Fruit fly (Drosophila melanogaster) whole organism, embryonic: Measurements from ENCODE around the gene msopa.
A peak's percentile ranks its signal among the peaks of the same experiment; 100 is the strongest.

Experiments
- Blimp-1 ChIP-seq: fragments of 200-800 bp; sonication (Bioruptor generic); optimal IDR thresholded peaks from 3 replicates; lab custom pipeline; 2018; ENCODE audit warnings: missing biosample characterization, missing genetic modification characterization, mild to moderate bottlenecking, moderate library complexity, missing genetic modification reagents
- CG10321 ChIP-seq: fragments of 200-800 bp; sonication (Bioruptor generic); IDR thresholded peaks from 2 replicates; pipeline ENCODE4 v1.3.6; 2022; ENCODE audit warnings: missing biosample characterization, missing genetic modification characterization
- CG10654 ChIP-seq: fragments of 200-800 bp; sonication (Bioruptor generic); optimal IDR thresholded peaks from 2 replicates; lab custom pipeline; 2016; ENCODE audit warnings: missing biosample characterization, missing genetic modification characterization
- CG12391 ChIP-seq: fragments of 200-800 bp; sonication (Bioruptor generic); optimal IDR thresholded peaks from 3 replicates; lab custom pipeline; 2018; ENCODE audit warnings: missing biosample characterization, mild to moderate bottlenecking, missing genetic modification characterization, moderate library complexity
- CG12769 ChIP-seq: fragments of 200-800 bp; sonication (Bioruptor generic); optimal IDR thresholded peaks from 2 replicates; lab custom pipeline; 2019; ENCODE audit warnings: missing biosample characterization, mild to moderate bottlenecking, missing genetic modification characterization, moderate library complexity
- CG15514 ChIP-seq: fragments of 200-800 bp; sonication (Bioruptor generic); optimal IDR thresholded peaks from 3 replicates; lab custom pipeline; 2017; ENCODE audit warnings: missing biosample characterization, missing genetic modification characterization, mild to moderate bottlenecking, moderate library complexity, missing genetic modification reagents
- CG17829 ChIP-seq: fragments of 200-800 bp; optimal IDR thresholded peaks from 2 replicates; lab custom pipeline; 2019; ENCODE audit warnings: missing biosample characterization, mild to moderate bottlenecking, missing genetic modification characterization, moderate library complexity
- CG17912 ChIP-seq: fragments of 200-800 bp; sonication (Bioruptor generic); optimal IDR thresholded peaks from 2 replicates; lab custom pipeline; 2018; ENCODE audit warnings: missing biosample characterization, mild to moderate bottlenecking, missing genetic modification characterization
- CG18476 ChIP-seq: fragments of 200-800 bp; sonication (Bioruptor generic); optimal IDR thresholded peaks from 2 replicates; lab custom pipeline; 2016; ENCODE audit warnings: missing biosample characterization, mild to moderate bottlenecking, missing genetic modification characterization
- CG2120 ChIP-seq: fragments of 200-800 bp; sonication (Bioruptor generic); optimal IDR thresholded peaks from 3 replicates; lab custom pipeline; 2016; ENCODE audit warnings: missing biosample characterization, missing genetic modification characterization
- CG2202 ChIP-seq: fragments of 200-800 bp; sonication (Bioruptor generic); optimal IDR thresholded peaks from 2 replicates; lab custom pipeline; 2018; ENCODE audit warnings: missing biosample characterization, mild to moderate bottlenecking, missing genetic modification characterization
- CG30020 ChIP-seq: fragments of 200-800 bp; optimal IDR thresholded peaks from 2 replicates; lab custom pipeline; 2019; ENCODE audit warnings: missing biosample characterization, mild to moderate bottlenecking, missing genetic modification characterization, moderate library complexity
- CG32532 ChIP-seq: fragments of 200-800 bp; sonication (Bioruptor generic); IDR thresholded peaks from 2 replicates; pipeline ENCODE4 v1.3.6; 2022; ENCODE audit warnings: missing biosample characterization, missing genetic modification characterization
- CG7271 ChIP-seq: fragments of 200-800 bp; sonication (Bioruptor generic); optimal IDR thresholded peaks from 2 replicates; lab custom pipeline; 2018; ENCODE audit warnings: missing biosample characterization, mild to moderate bottlenecking, missing genetic modification characterization, moderate library complexity
- CG8290 ChIP-seq, 3 experiments: fragments of 200-800 bp; sonication (Bioruptor generic); optimal IDR thresholded peaks; 2 replicates each; lab custom pipeline; 2016 to 2019; ENCODE audit warnings: missing biosample characterization in 3 of 3, missing genetic modification characterization in 3 of 3, mild to moderate bottlenecking in 2 of 3, moderate library complexity in 1 of 3
- CG8478 ChIP-seq: fragments of >200 bp; optimal IDR thresholded peaks from 2 replicates; lab custom pipeline; 2018
- CG8924 ChIP-seq: fragments of 200-800 bp; optimal IDR thresholded peaks from 3 replicates; lab custom pipeline; 2019; ENCODE audit warnings: missing biosample characterization, mild to moderate bottlenecking, missing genetic modification characterization, moderate library complexity
- Chrac-16 ChIP-seq: fragments of 200-800 bp; sonication (Bioruptor generic); optimal IDR thresholded peaks from 3 replicates; lab custom pipeline; 2016; ENCODE audit warnings: missing biosample characterization, missing genetic modification characterization
- CrebB ChIP-seq: fragments of 200-800 bp; sonication (Bioruptor generic); optimal IDR thresholded peaks from 3 replicates; lab custom pipeline; 2018; ENCODE audit warnings: missing biosample characterization, mild to moderate bottlenecking, missing genetic modification characterization
- Dbx ChIP-seq: fragments of 200-800 bp; sonication (Bioruptor generic); IDR thresholded peaks from 3 replicates; pipeline ENCODE4 v1.3.6; 2022; ENCODE audit warnings: missing biosample characterization, missing genetic modification characterization
- Doc3 ChIP-seq: fragments of 200-800 bp; sonication (Bioruptor generic); IDR thresholded peaks from 3 replicates; pipeline ENCODE4 v1.3.6; 2022; ENCODE audit warnings: missing biosample characterization, missing genetic modification characterization; ENCODE audit not compliant: partially characterized antibody
- Gug ChIP-seq: fragments of 200-800 bp; sonication (Bioruptor generic); IDR thresholded peaks from 4 replicates; pipeline ENCODE4 v1.3.6; 2022; ENCODE audit warnings: missing biosample characterization, missing genetic modification characterization
- HLH4C ChIP-seq: fragments of 200-800 bp; sonication (Bioruptor generic); IDR thresholded peaks from 3 replicates; pipeline ENCODE4 v1.3.6; 2022; ENCODE audit warnings: missing biosample characterization, missing genetic modification characterization; ENCODE audit not compliant: partially characterized antibody
- HmgZ ChIP-seq: fragments of 200-800 bp; sonication (Bioruptor generic); optimal IDR thresholded peaks from 2 replicates; lab custom pipeline; 2018; ENCODE audit warnings: missing biosample characterization, mild to moderate bottlenecking, missing genetic modification characterization
- Max ChIP-seq: fragments of 200-800 bp; sonication (Bioruptor generic); optimal IDR thresholded peaks from 2 replicates; lab custom pipeline; 2016; ENCODE audit warnings: missing biosample characterization, mild to moderate bottlenecking, missing genetic modification characterization
- Opbp ChIP-seq: fragments of 200-800 bp; sonication (Bioruptor generic); IDR thresholded peaks from 3 replicates; pipeline ENCODE4 v1.3.6; 2022; ENCODE audit warnings: missing biosample characterization, missing genetic modification characterization; ENCODE audit not compliant: partially characterized antibody
- Sin3A ChIP-seq: fragments of >200 bp; optimal IDR thresholded peaks from 2 replicates; lab custom pipeline; 2018
- Xrp1 ChIP-seq: fragments of 200-800 bp; sonication (Bioruptor generic); IDR thresholded peaks from 2 replicates; pipeline ENCODE4 v1.3.6; 2022; ENCODE audit warnings: missing biosample characterization, missing genetic modification characterization
- abd-A ChIP-seq: fragments of 200-800 bp; sonication (Bioruptor generic); optimal IDR thresholded peaks from 3 replicates; lab custom pipeline; 2019; ENCODE audit warnings: missing biosample characterization, mild to moderate bottlenecking, missing genetic modification characterization, moderate library complexity
- amos ChIP-seq: fragments of 200-800 bp; sonication (Bioruptor generic); IDR thresholded peaks from 2 replicates; pipeline ENCODE4 v1.3.6; 2022; ENCODE audit warnings: missing biosample characterization, missing genetic modification characterization; ENCODE audit not compliant: partially characterized antibody
- ara ChIP-seq: fragments of 200-800 bp; sonication (Bioruptor generic); IDR thresholded peaks from 2 replicates; pipeline ENCODE4 v1.3.6; 2022; ENCODE audit warnings: missing biosample characterization, missing genetic modification characterization
- cad ChIP-seq: fragments of >200 bp; optimal IDR thresholded peaks from 2 replicates; lab custom pipeline; 2017; ENCODE audit warnings: missing biosample characterization, missing genetic modification characterization
- crp ChIP-seq, 2 experiments: fragments of 200-800 bp; sonication (Bioruptor generic); optimal IDR thresholded peaks; 2 replicates in 1 of 2; 3 replicates in 1 of 2; lab custom pipeline; 2017; ENCODE audit warnings: missing biosample characterization in 2 of 2, missing genetic modification characterization in 2 of 2, mild to moderate bottlenecking in 1 of 2, moderate library complexity in 1 of 2
- dati ChIP-seq: fragments of 200-800 bp; sonication (Bioruptor generic); IDR thresholded peaks from 2 replicates; pipeline ENCODE4 v1.3.6; 2022; ENCODE audit warnings: missing biosample characterization, missing genetic modification characterization
- dimm ChIP-seq: fragments of 200-800 bp; sonication (Bioruptor generic); IDR thresholded peaks from 2 replicates; pipeline ENCODE4 v1.3.6; 2022; ENCODE audit warnings: missing biosample characterization, missing genetic modification characterization
- dm ChIP-seq: fragments of 200-800 bp; sonication (Bioruptor generic); optimal IDR thresholded peaks from 3 replicates; lab custom pipeline; 2016; ENCODE audit warnings: missing biosample characterization, missing genetic modification characterization
- ewg ChIP-seq: fragments of 200-800 bp; sonication (Bioruptor generic); optimal IDR thresholded peaks from 3 replicates; lab custom pipeline; 2017; ENCODE audit warnings: mild to moderate bottlenecking, missing biosample characterization, missing genetic modification reagents, missing genetic modification characterization
- eyg ChIP-seq: fragments of 200-800 bp; sonication (Bioruptor generic); optimal IDR thresholded peaks from 3 replicates; lab custom pipeline; 2016; ENCODE audit warnings: missing biosample characterization, missing genetic modification characterization
- gem ChIP-seq: fragments of 200-800 bp; sonication (Bioruptor generic); optimal IDR thresholded peaks from 2 replicates; lab custom pipeline; 2019; ENCODE audit warnings: missing biosample characterization, mild to moderate bottlenecking, missing genetic modification characterization, moderate library complexity
- inv ChIP-seq: fragments of 200-800 bp; sonication (Bioruptor generic); IDR thresholded peaks from 2 replicates; pipeline ENCODE4 v1.3.6; 2022; ENCODE audit warnings: missing biosample characterization, missing genetic modification characterization; ENCODE audit not compliant: partially characterized antibody
- jumu ChIP-seq: fragments of 200-800 bp; sonication (Bioruptor generic); optimal IDR thresholded peaks from 3 replicates; lab custom pipeline; 2016; ENCODE audit warnings: missing biosample characterization, missing genetic modification characterization
- nmo ChIP-seq: fragments of 200-800 bp; sonication (Bioruptor generic); optimal IDR thresholded peaks from 2 replicates; lab custom pipeline; 2018; ENCODE audit warnings: missing biosample characterization, mild to moderate bottlenecking, missing genetic modification characterization, moderate library complexity
- pzg ChIP-seq: fragments of 200-800 bp; sonication (Bioruptor generic); optimal IDR thresholded peaks from 3 replicates; lab custom pipeline; 2018; ENCODE audit warnings: missing biosample characterization, mild to moderate bottlenecking, missing genetic modification characterization, moderate library complexity
- shn ChIP-seq: fragments of 200-800 bp; sonication (Bioruptor generic); optimal IDR thresholded peaks from 3 replicates; lab custom pipeline; 2016; ENCODE audit warnings: missing biosample characterization, missing genetic modification characterization
- slp2 ChIP-seq: fragments of 200-800 bp; sonication (Bioruptor generic); optimal IDR thresholded peaks from 2 replicates; lab custom pipeline; 2016; ENCODE audit warnings: missing biosample characterization, missing genetic modification characterization
- tll ChIP-seq, 2 experiments: fragments of 200-800 bp in 1 of 2; fragments of >200 bp in 1 of 2; sonication (Bioruptor generic) in 1 of 2; optimal IDR thresholded peaks; 2 replicates each; lab custom pipeline; 2017 to 2019; ENCODE audit warnings: missing biosample characterization in 2 of 2, missing genetic modification characterization in 2 of 2, mild to moderate bottlenecking in 1 of 2, moderate library complexity in 1 of 2
- twi ChIP-seq: fragments of 200-800 bp; optimal IDR thresholded peaks from 2 replicates; lab custom pipeline; 2019; ENCODE audit warnings: missing biosample characterization, mild to moderate bottlenecking, missing genetic modification characterization, moderate library complexity
- vvl ChIP-seq: fragments of 200-800 bp; sonication (Bioruptor generic); IDR thresholded peaks from 2 replicates; pipeline ENCODE4 v1.3.6; 2022; ENCODE audit warnings: missing biosample characterization, missing genetic modification characterization
- zfh1 ChIP-seq: fragments of 200-800 bp; sonication (Bioruptor generic); IDR thresholded peaks from 3 replicates; pipeline ENCODE4 v1.3.6; 2022; ENCODE audit warnings: missing biosample characterization, missing genetic modification characterization
- zfh2 ChIP-seq: fragments of 200-800 bp; sonication (Bioruptor generic); optimal IDR thresholded peaks from 2 replicates; lab custom pipeline; 2016; ENCODE audit warnings: missing biosample characterization, missing genetic modification characterization

Gene msopa

DNA sequence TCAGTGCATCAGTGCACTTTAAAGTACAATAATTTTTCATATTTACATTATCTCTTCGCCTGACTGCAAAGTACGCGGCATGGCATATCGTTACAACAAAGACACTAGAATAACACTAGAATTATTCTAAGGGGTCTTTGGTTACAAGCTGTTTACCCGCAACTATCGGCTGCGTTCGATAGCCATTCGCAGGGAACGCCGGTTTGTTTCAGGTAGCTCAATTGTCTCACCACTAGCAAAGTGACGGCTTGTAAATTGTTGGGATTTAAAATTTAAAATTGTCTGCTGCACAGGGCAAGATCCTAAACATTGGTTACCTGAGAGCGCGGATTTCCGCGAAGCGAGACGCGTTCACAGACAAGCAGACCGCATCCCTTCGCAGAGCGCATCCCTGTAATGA lies 16.8 kb upstream of the msopa start, which contains the start of gene CG14561 (continued):
- TF ChIP-seq dimm (GFP tag; lab: Robert Waterston, UW) = no peak
- peak; percentile 7 for TF ChIP-seq twi
- peak; percentile 50 for TF ChIP-seq cad (GFP tag; lab: Kevin White, UChicago)
- TF ChIP-seq Chrac-16 (GFP tag; lab: Kevin White, UChicago) = peak; percentile 9
- TF ChIP-seq CG12769 = no peak
- TF ChIP-seq crp (GFP tag; optimal IDR thresholded peaks at IDR 0.05; lab: Kevin White, UChicago) = peak in 1 of 2 experiments; percentile 27
- no peak for TF ChIP-seq CG7271 (tag; lab: Kevin White, UChicago)
- TF ChIP-seq vvl (GFP tag; lab: Robert Waterston, UW) = peak; percentile 16; the same call in 1 of the 2 replicates
- no peak for TF ChIP-seq abd-A
- TF ChIP-seq Opbp (GFP tag; lab: Robert Waterston, UW) = peak; percentile 96
- peak; percentile 18 for TF ChIP-seq dm (GFP tag; lab: Kevin White, UChicago)
- TF ChIP-seq Doc3 (GFP tag; lab: Robert Waterston, UW) = peak; percentile 88
- TF ChIP-seq CG18476 (GFP tag; lab: Kevin White, UChicago) = no peak
- TF ChIP-seq CrebB (tag; lab: Kevin White, UChicago) = no peak
- peak; percentile 45; the same call in 2 of the 4 replicates for TF ChIP-seq Gug (GFP tag; lab: Robert Waterston, UW)
- TF ChIP-seq CG8290 (GFP tag; optimal IDR thresholded peaks at IDR 0.05; lab: Kevin White, UChicago) = peak; percentile 34
- peak; percentile 3 to 76 for TF ChIP-seq CG8290 (tag; optimal IDR thresholded peaks at IDR 0.05; lab: Kevin White, UChicago)
- TF ChIP-seq ewg (GFP tag; lab: Kevin White, UChicago) = no peak
- TF ChIP-seq Dbx = 0 out of 3 replicates have a peak, but pooled peaks have one; percentile 29
- TF ChIP-seq inv (GFP tag; lab: Robert Waterston, UW) = peak; percentile 90
- peak; percentile 39 for TF ChIP-seq HmgZ (tag; lab: Kevin White, UChicago)
- TF ChIP-seq CG2202 = no peak
- TF ChIP-seq zfh1 (GFP tag; lab: Robert Waterston, UW) = peak; percentile 31; the same call in 1 of the 3 replicates
- TF ChIP-seq shn (GFP tag; lab: Kevin White, UChicago) = peak; percentile 29
- TF ChIP-seq Xrp1 (GFP tag; lab: Robert Waterston, UW) = peak; percentile 14; the same call in 1 of the 2 replicates
- TF ChIP-seq CG8478 (lab: Kevin White, UChicago) = no peak
- TF ChIP-seq CG15514 (GFP tag; lab: Kevin White, UChicago) = peak; percentile 56
- peak; percentile 78 for TF ChIP-seq pzg (GFP tag; lab: Kevin White, UChicago)
- TF ChIP-seq nmo (GFP tag; lab: Kevin White, UChicago) = peak; percentile 17
- TF ChIP-seq Sin3A (lab: Kevin White, UChicago) = peak; percentile 69
- no peak for TF ChIP-seq Blimp-1
- peak; percentile 8 for TF ChIP-seq jumu
- peak; percentile 16 for TF ChIP-seq Max (GFP tag; lab: Kevin White, UChicago)
- peak; percentile 65 for TF ChIP-seq CG17829 (tag; lab: Kevin White, UChicago)
- peak in 1 of 2 experiments; percentile 36 for TF ChIP-seq tll (GFP tag; optimal IDR thresholded peaks at IDR 0.05; lab: Kevin White, UChicago)
- peak; percentile 89 for TF ChIP-seq HLH4C (GFP tag; lab: Robert Waterston, UW)
- no peak for TF ChIP-seq CG10654 (GFP tag; lab: Kevin White, UChicago)
- no peak for TF ChIP-seq dati (GFP tag; lab: Robert Waterston, UW)
- peak; percentile 35 for TF ChIP-seq CG8924 (tag; lab: Kevin White, UChicago)
- TF ChIP-seq ara (GFP tag; lab: Robert Waterston, UW) = peak; percentile 25; the same call in 1 of the 2 replicates
- peak; percentile 39 for TF ChIP-seq zfh2 (GFP tag; lab: Kevin White, UChicago)
- TF ChIP-seq CG2120 (GFP tag; lab: Kevin White, UChicago) = peak; percentile 44
- TF ChIP-seq CG10321 (GFP tag; lab: Robert Waterston, UW) = no peak
- peak; percentile 57 for TF ChIP-seq CG30020
- TF ChIP-seq amos (GFP tag; lab: Robert Waterston, UW) = peak; percentile 96
- TF ChIP-seq CG12391 (tag; lab: Kevin White, UChicago) = peak; percentile 16
- no peak for TF ChIP-seq CG17912 (GFP tag; lab: Kevin White, UChicago)
- TF ChIP-seq gem (tag; lab: Kevin White, UChicago) = no peak
- TF ChIP-seq CG32532 = no peak
- peak; percentile 13 for TF ChIP-seq eyg
- TF ChIP-seq slp2 (GFP tag; lab: Kevin White, UChicago) = no peak
